Worm (Caenorhabditis elegans): ENCODE measurements around the gene C44H4.8.

Gene C44H4.8

ce11 chrX:14607770-14608169 is 12.8 kb downstream of the C44H4.8 start:
- no peak for TF ChIP-seq nhr-43 (tag; optimal IDR thresholded peaks at IDR 0.05; ENCODE audit: poor library complexity, severe bottlenecking)
- no peak for TF ChIP-seq hmg-11 (tag; optimal IDR thresholded peaks at IDR 0.05)
- no peak for TF ChIP-seq ztf-11 (tag; optimal IDR thresholded peaks at IDR 0.05)
- TF ChIP-seq ceh-28 (tag; optimal IDR thresholded peaks at IDR 0.05), result no peak
- no peak for TF ChIP-seq nhr-11 (tag; optimal IDR thresholded peaks at IDR 0.05)
- no peak for TF ChIP-seq jun-1 (tag; optimal IDR thresholded peaks at IDR 0.05)
- TF ChIP-seq lin-15B (tag; optimal IDR thresholded peaks at IDR 0.05), result no peak
- TF ChIP-seq lin-39 (tag; optimal IDR thresholded peaks at IDR 0.05), result no peak
- no peak for TF ChIP-seq aly-2 (tag; optimal IDR thresholded peaks at IDR 0.05)
- no peak for TF ChIP-seq nhr-76 (tag; optimal IDR thresholded peaks at IDR 0.05)

ce11 chrX:14610093-14610763 is 15.3 kb downstream of the C44H4.8 start:
- TF ChIP-seq hmg-11 (tag; optimal IDR thresholded peaks at IDR 0.05) (peak; percentile 87), ztf-11 (tag; optimal IDR thresholded peaks at IDR 0.05) (no peak), lsy-12 (tag; optimal IDR thresholded peaks at IDR 0.05) (no peak), unc-62 (GFP tag; optimal IDR thresholded peaks at IDR 0.05) (no peak), nhr-67 (tag; optimal IDR thresholded peaks at IDR 0.05) (no peak), pqm-1 (tag; optimal IDR thresholded peaks at IDR 0.05) (peak; percentile 12), ceh-28 (tag; optimal IDR thresholded peaks at IDR 0.05) (peak; percentile 13), lin-39 (tag; optimal IDR thresholded peaks at IDR 0.05) (peak; percentile 38), tbx-2 (tag; optimal IDR thresholded peaks at IDR 0.05) (no peak), egl-5 (tag; optimal IDR thresholded peaks at IDR 0.05) (no peak), nhr-25 (tag; optimal IDR thresholded peaks at IDR 0.05) (peak; percentile 61), nhr-43 (tag; optimal IDR thresholded peaks at IDR 0.05; ENCODE audit: poor library complexity, severe bottlenecking) (no peak), lin-15B (tag; optimal IDR thresholded peaks at IDR 0.05) (peak; percentile 24), fkh-10 (GFP tag; optimal IDR thresholded peaks at IDR 0.05) (no peak), elt-2 (tag; optimal IDR thresholded peaks at IDR 0.05) (peak; percentile 10), snpc-4 (tag; optimal IDR thresholded peaks at IDR 0.05) (peak; percentile 2), nhr-23 (tag; optimal IDR thresholded peaks at IDR 0.05) (peak; percentile 62), zag-1 (tag; optimal IDR thresholded peaks at IDR 0.05) (no peak)

- no peak for TF ChIP-seq pha-4 (tag; optimal IDR thresholded peaks at IDR 0.05)
- no peak for TF ChIP-seq nhr-76 (tag; optimal IDR thresholded peaks at IDR 0.05)
- no peak for TF ChIP-seq nhr-237 (tag; optimal IDR thresholded peaks at IDR 0.05)
- TF ChIP-seq nfya-1 (tag; optimal IDR thresholded peaks at IDR 0.05; ENCODE audit: insufficient read depth), result no peak
- no peak for TF ChIP-seq ama-1 (optimal IDR thresholded peaks at IDR 0.05)
- no peak for TF ChIP-seq egl-27 (tag; optimal IDR thresholded peaks at IDR 0.05)
- no peak for TF ChIP-seq ceh-82 (tag; optimal IDR thresholded peaks at IDR 0.05)
- no peak for TF ChIP-seq unc-62 (GFP tag; optimal IDR thresholded peaks at IDR 0.05)
- no peak for TF ChIP-seq ztf-4 (tag; optimal IDR thresholded peaks at IDR 0.05)
- no peak for TF ChIP-seq R02D3.7 (tag; optimal IDR thresholded peaks at IDR 0.05)
- no peak for TF ChIP-seq nhr-77 (tag; optimal IDR thresholded peaks at IDR 0.05)
- TF ChIP-seq nhr-23 (tag; optimal IDR thresholded peaks at IDR 0.05), result no peak
Measured at ce11 chrX:14611074-14611473, 16.1 kb downstream of the C44H4.8 start, which contains the start of gene rbc-1. Gene rbc-1 (plus strand): TSS chrX:14611374.

ce11 chrX:14621207-14621606 is 26.3 kb downstream of the C44H4.8 start:
- no peak for TF ChIP-seq ztf-11 (tag; optimal IDR thresholded peaks at IDR 0.05)
- no peak for TF ChIP-seq eor-1 (tag; optimal IDR thresholded peaks at IDR 0.05)
- TF ChIP-seq ceh-16 (tag; optimal IDR thresholded peaks at IDR 0.05), result no peak

- TF ChIP-seq zag-1 (tag; optimal IDR thresholded peaks at IDR 0.05) (no peak), nfya-1 (tag; optimal IDR thresholded peaks at IDR 0.05; ENCODE audit: insufficient read depth) (no peak), nhr-28 (tag; optimal IDR thresholded peaks at IDR 0.05) (no peak), nhr-67 (tag; optimal IDR thresholded peaks at IDR 0.05) (no peak), fos-1 (tag; optimal IDR thresholded peaks at IDR 0.05) (no peak), jun-1 (tag; optimal IDR thresholded peaks at IDR 0.05) (no peak), nhr-43 (tag; optimal IDR thresholded peaks at IDR 0.05; ENCODE audit: poor library complexity, severe bottlenecking) (no peak), nhr-25 (tag; optimal IDR thresholded peaks at IDR 0.05) (no peak), nhr-12 (tag; optimal IDR thresholded peaks at IDR 0.05) (no peak), ama-1 (optimal IDR thresholded peaks at IDR 0.05) (no peak), eor-1 (tag; optimal IDR thresholded peaks at IDR 0.05) (no peak), tbx-2 (tag; optimal IDR thresholded peaks at IDR 0.05) (no peak), ceh-9 (tag; optimal IDR thresholded peaks at IDR 0.05) (no peak), lin-15B (tag; optimal IDR thresholded peaks at IDR 0.05) (no peak), mdl-1 (tag; optimal IDR thresholded peaks at IDR 0.05) (no peak), nhr-237 (tag; optimal IDR thresholded peaks at IDR 0.05) (no peak), ceh-16 (tag; optimal IDR thresholded peaks at IDR 0.05) (no peak)
Measured at ce11 chrX:14628816-14629215, 33.9 kb downstream of the C44H4.8 start, which contains the start of gene F54E4.2. Gene F54E4.2 (minus strand): TSS chrX:14628916.

Data from whole organism, L3 larva.